Worm (Caenorhabditis elegans): ENCODE data around the gene ZC443.1.
A peak's percentile ranks its signal among the peaks of the same experiment; 100 is the strongest.

The ZC443.1 gene

DNA sequence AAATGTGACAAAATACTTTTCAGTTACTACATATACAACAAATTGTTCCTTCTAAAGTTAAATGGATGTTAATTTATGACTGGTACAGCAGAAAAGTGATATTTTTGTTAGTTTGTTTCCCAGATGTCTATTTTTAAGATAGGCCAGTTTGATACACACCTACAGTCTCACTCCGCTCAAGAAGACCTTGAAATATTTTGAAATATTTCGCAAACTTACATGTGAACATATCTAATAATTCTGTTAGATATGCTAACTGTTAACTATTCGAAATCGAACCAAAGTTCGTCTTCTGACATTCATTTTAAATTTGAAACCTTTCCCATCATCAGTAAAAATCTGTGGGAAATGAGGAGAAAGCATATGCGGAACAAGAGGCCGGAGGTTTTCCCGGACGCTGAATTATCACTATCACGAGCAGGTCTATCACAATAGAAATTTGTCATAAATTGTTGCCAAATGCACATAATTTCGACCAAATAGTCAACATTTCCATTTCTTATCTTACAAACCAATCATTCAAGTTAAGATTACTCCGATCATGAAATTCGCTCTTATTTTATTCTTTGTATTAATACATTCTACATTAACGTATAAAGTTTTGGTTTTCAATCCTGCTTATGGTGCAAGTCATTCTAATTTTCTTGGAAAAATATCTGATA lies 10.0 kb upstream of the ZC443.1 start, which contains the start of the genes ZC443.4 and ugt-18:
Gene ZC443.4, minus strand, starts transcription at position 95 of the 662 bp plus-strand sequence.
Gene ugt-18, plus strand, starts transcription at position 469 of the 662 bp plus-strand sequence.
- peak; percentile 19 for TF ChIP-seq elt-2 (tag; optimal IDR thresholded peaks at IDR 0.05)
- no peak for TF ChIP-seq ceh-90 (tag; optimal IDR thresholded peaks at IDR 0.05)

ce11 chrV:12819155-12819554 lies 9.3 kb upstream of the ZC443.1 start:
- TF ChIP-seq tbx-2 (tag; optimal IDR thresholded peaks at IDR 0.05): no peak
- peak in 1 of 3 experiments; percentile 17 for TF ChIP-seq dpl-1 (GFP tag; optimal IDR thresholded peaks at IDR 0.05)
- TF ChIP-seq C34B4.2 (tag; optimal IDR thresholded peaks at IDR 0.05): no peak
- TF ChIP-seq irx-1 (tag; optimal IDR thresholded peaks at IDR 0.05): no peak
- no peak for TF ChIP-seq ceh-8 (GFP tag; optimal IDR thresholded peaks at IDR 0.05)
- no peak for TF ChIP-seq egl-27 (tag; optimal IDR thresholded peaks at IDR 0.05)
- peak; percentile 25 for TF ChIP-seq snpc-4 (tag; optimal IDR thresholded peaks at IDR 0.05)
- TF ChIP-seq unc-98 (GFP tag; IDR thresholded peaks at IDR 0.05): no peak
- TF ChIP-seq lin-35 (GFP tag; optimal IDR thresholded peaks at IDR 0.05): no peak
- TF ChIP-seq aly-2 (tag; optimal IDR thresholded peaks at IDR 0.05): no peak
- no peak for TF ChIP-seq skn-1 (tag; optimal IDR thresholded peaks at IDR 0.05)
- no peak for TF ChIP-seq ceh-63 (GFP tag; optimal IDR thresholded peaks at IDR 0.05)
- no peak for TF ChIP-seq nhr-77 (tag; optimal IDR thresholded peaks at IDR 0.05)
- no peak for TF ChIP-seq fos-1 (tag; optimal IDR thresholded peaks at IDR 0.05)
- no peak for TF ChIP-seq jun-1 (tag; optimal IDR thresholded peaks at IDR 0.05)
- peak; percentile 18 for TF ChIP-seq snu-23 (GFP tag; optimal IDR thresholded peaks at IDR 0.05)
- no peak for TF ChIP-seq elt-2 (tag; optimal IDR thresholded peaks at IDR 0.05)
- TF ChIP-seq zag-1 (tag; optimal IDR thresholded peaks at IDR 0.05): no peak
- TF ChIP-seq egl-13 (tag; optimal IDR thresholded peaks at IDR 0.05): peak; percentile 5
- TF ChIP-seq swsn-7 (tag; optimal IDR thresholded peaks at IDR 0.05): peak; percentile 15
- TF ChIP-seq pag-3 (tag; optimal IDR thresholded peaks at IDR 0.05; ENCODE audit: borderline replicate concordance, insufficient read depth): no peak
- TF ChIP-seq nhr-71 (tag; optimal IDR thresholded peaks at IDR 0.05): peak; percentile 56
- TF ChIP-seq ztf-11 (tag; optimal IDR thresholded peaks at IDR 0.05): no peak
- TF ChIP-seq xbp-1 (tag; optimal IDR thresholded peaks at IDR 0.05): peak; percentile 21
- no peak for TF ChIP-seq zip-4 (GFP tag; optimal IDR thresholded peaks at IDR 0.05)
- TF ChIP-seq ces-1 (GFP tag; optimal IDR thresholded peaks at IDR 0.05): no peak
- TF ChIP-seq hpl-2 (GFP tag; optimal IDR thresholded peaks at IDR 0.05): no peak
- TF ChIP-seq lin-15B (tag; optimal IDR thresholded peaks at IDR 0.05): no peak
- no peak for TF ChIP-seq vab-15 (tag; optimal IDR thresholded peaks at IDR 0.05)
- no peak for TF ChIP-seq unc-30 (tag; optimal IDR thresholded peaks at IDR 0.05)
- TF ChIP-seq nhr-20 (tag; optimal IDR thresholded peaks at IDR 0.05): peak; percentile 20
- no peak for TF ChIP-seq sup-37 (GFP tag; optimal IDR thresholded peaks at IDR 0.05)
- no peak for TF ChIP-seq ztf-4 (tag; optimal IDR thresholded peaks at IDR 0.05)
- TF ChIP-seq lin-39 (tag; optimal IDR thresholded peaks at IDR 0.05): no peak
- no peak for TF ChIP-seq nhr-19 (GFP tag; conservative IDR thresholded peaks at IDR 0.05)
- TF ChIP-seq efl-3 (GFP tag; optimal IDR thresholded peaks at IDR 0.05): no peak
- TF ChIP-seq F16B12.6 (tag; optimal IDR thresholded peaks at IDR 0.05): no peak
- no peak for TF ChIP-seq nhr-76 (tag; optimal IDR thresholded peaks at IDR 0.05)
- TF ChIP-seq nhr-28 (tag; optimal IDR thresholded peaks at IDR 0.05): no peak
- peak; percentile 51 for TF ChIP-seq nhr-47 (tag; optimal IDR thresholded peaks at IDR 0.05)
- no peak for TF ChIP-seq alr-1 (tag; optimal IDR thresholded peaks at IDR 0.05; ENCODE audit: borderline replicate concordance)
- no peak for TF ChIP-seq nhr-237 (tag; optimal IDR thresholded peaks at IDR 0.05)
- TF ChIP-seq ets-5 (GFP tag; IDR thresholded peaks at IDR 0.05): no peak
- TF ChIP-seq tlp-1 (tag; optimal IDR thresholded peaks at IDR 0.05): no peak
- no peak for TF ChIP-seq hlh-4 (tag; optimal IDR thresholded peaks at IDR 0.05)
- TF ChIP-seq blmp-1 (tag; optimal IDR thresholded peaks at IDR 0.05): no peak
- TF ChIP-seq isw-1 (GFP tag; IDR thresholded peaks at IDR 0.05): no peak; the same call in 1 of the 2 replicates
- no peak for TF ChIP-seq nhr-12 (tag; optimal IDR thresholded peaks at IDR 0.05)
- TF ChIP-seq ceh-88 (GFP tag; IDR thresholded peaks at IDR 0.05): no peak
